Worm (Caenorhabditis elegans) whole organism, L1 larva: ENCODE data around the gene cyp-37B1.

Experiments used
- lin-13 ChIP-seq: fragments of 150-350 bp; optimal IDR thresholded peaks from 2 replicates; lab custom pipeline; 2014; ENCODE audit warnings: missing biosample characterization, missing genetic modification reagents, missing genetic modification characterization
- lin-15B ChIP-seq: fragments of 150-350 bp; sonication (generic microtip); optimal IDR thresholded peaks from 3 replicates; lab custom pipeline; 2014; ENCODE audit warnings: missing biosample characterization, missing genetic modification characterization
- lin-39 ChIP-seq: fragments of 150-350 bp; optimal IDR thresholded peaks from 2 replicates; lab custom pipeline; 2014; ENCODE audit warnings: missing biosample characterization, missing genetic modification reagents, missing genetic modification characterization
- mep-1 ChIP-seq: fragments of 150-350 bp; optimal IDR thresholded peaks from 2 replicates; lab custom pipeline; 2014; ENCODE audit warnings: missing biosample characterization, missing genetic modification characterization
- tbx-2 ChIP-seq: sonication (generic microtip); optimal IDR thresholded peaks from 2 replicates; lab custom pipeline; 2016; ENCODE audit warnings: missing genetic modification characterization, missing compliant biosample characterization

DNA sequence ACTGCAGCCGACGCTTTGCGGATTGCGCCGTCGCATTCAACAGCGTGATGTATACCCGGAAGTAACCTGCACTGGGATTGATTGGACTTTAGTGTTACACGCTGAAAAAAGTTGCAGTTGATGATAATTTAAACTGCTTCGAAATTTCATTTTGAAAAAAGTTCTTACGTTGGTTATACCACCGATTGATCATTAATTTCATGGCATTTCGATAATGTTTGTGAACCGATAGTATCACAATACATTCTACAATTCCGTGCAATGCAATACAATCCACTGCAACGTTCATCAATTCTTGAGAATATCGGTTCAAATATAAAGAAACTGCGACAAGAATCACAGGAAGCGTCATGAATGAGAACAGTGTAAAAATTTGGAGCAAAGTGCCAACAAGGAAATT lies 42.8 kb upstream of the cyp-37B1 start, which contains the start of gene F21H7.3:
- TF ChIP-seq mep-1 (tag; lab: Kevin White, UChicago) (no peak), lin-39 (tag; lab: Kevin White, UChicago) (no peak), lin-13 (no peak), lin-15B (tag; lab: Kevin White, UChicago) (no peak), tbx-2 (tag; lab: Kevin White, UChicago) (no peak)
